Worm (Caenorhabditis elegans) whole organism, young adult: Measurements from ENCODE around the gene C26B9.1.

ENCODE experiments used
- F37B4.10 ChIP-seq: fragments of 200-800 bp; sonication (Bioruptor generic); IDR thresholded peaks from 2 replicates; pipeline ENCODE4 v1.3.6; 2022; ENCODE audit warnings: missing genetic modification characterization, missing compliant biosample characterization
- F57A8.1 ChIP-seq: fragments of 200-800 bp; sonication (Bioruptor generic); optimal IDR thresholded peaks from 2 replicates; lab custom pipeline; 2018; ENCODE audit warnings: mild to moderate bottlenecking, missing genetic modification characterization, moderate library complexity, missing compliant biosample characterization
- ZK185.1 ChIP-seq: sonication (generic microtip); optimal IDR thresholded peaks from 2 replicates; lab custom pipeline; 2016; ENCODE audit warnings: mild to moderate bottlenecking, missing genetic modification characterization, missing compliant biosample characterization; ENCODE audit not compliant: poor library complexity, severe bottlenecking
- ama-1 ChIP-seq, 3 experiments: fragments of 150-350 bp in 1 of 3; sonication (generic microtip) in 2 of 3; optimal IDR thresholded peaks; 2 replicates each; lab custom pipeline; 2014 to 2018; ENCODE audit warnings: missing biosample characterization in 2 of 3, missing genetic modification characterization in 2 of 3, missing genetic modification reagents in 2 of 3
- ceh-79 ChIP-seq: sonication (generic microtip); optimal IDR thresholded peaks from 2 replicates; lab custom pipeline; 2017; ENCODE audit warnings: mild to moderate bottlenecking, missing genetic modification characterization, missing compliant biosample characterization
- egl-44 ChIP-seq: fragments of 200-800 bp; sonication (Bioruptor generic); IDR thresholded peaks from 2 replicates; pipeline ENCODE4 v1.3.6; 2022; ENCODE audit warnings: missing genetic modification reagents, missing genetic modification characterization, missing compliant biosample characterization
- hlh-12 ChIP-seq: sonication (generic microtip); optimal IDR thresholded peaks from 2 replicates; lab custom pipeline; 2016; ENCODE audit warnings: missing genetic modification characterization, missing compliant biosample characterization
- unc-62 ChIP-seq: fragments of 150-350 bp; optimal IDR thresholded peaks from 2 replicates; lab custom pipeline; 2014; ENCODE audit warnings: missing biosample characterization, missing genetic modification reagents, missing genetic modification characterization
- ztf-22 ChIP-seq: fragments of 200-800 bp; sonication (Bioruptor generic); optimal IDR thresholded peaks from 2 replicates; lab custom pipeline; 2018; ENCODE audit warnings: mild to moderate bottlenecking, missing genetic modification characterization, moderate library complexity, missing compliant biosample characterization

- no peak for TF ChIP-seq egl-44 (GFP tag; lab: Robert Waterston, UW)
- no peak for TF ChIP-seq ztf-22
- TF ChIP-seq unc-62 (GFP tag; lab: Kevin White, UChicago), result no peak
- TF ChIP-seq hlh-12, result no peak
- TF ChIP-seq ceh-79 (tag; lab: Kevin White, UChicago), result no peak
- TF ChIP-seq F37B4.10, result no peak
- no peak for TF ChIP-seq F57A8.1
- TF ChIP-seq ama-1 (optimal IDR thresholded peaks at IDR 0.05; lab: Kevin White, UChicago), result no peak
- no peak for TF ChIP-seq ama-1 (GFP tag; optimal IDR thresholded peaks at IDR 0.05; lab: Kevin White, UChicago)
- no peak for TF ChIP-seq ZK185.1 (tag; lab: Kevin White, UChicago)
These were observed 3.5 kb downstream of the C26B9.1 start for ce11 chrX:5347856-5348255.
